Worm (Caenorhabditis elegans) whole organism, L4/young adult: ENCODE measurements around the gene Y50D4C.12.

ENCODE experiments used
- W03F9.2 ChIP-seq: fragments of 150-350 bp; optimal IDR thresholded peaks from 2 replicates; lab custom pipeline; 2014; ENCODE audit warnings: missing biosample characterization, missing genetic modification characterization
- dao-5 ChIP-seq: sonication (generic microtip); optimal IDR thresholded peaks from 2 replicates; lab custom pipeline; 2016; ENCODE audit warnings: missing genotype, missing genetic modification characterization, moderate library complexity, missing compliant biosample characterization
- him-1 ChIP-seq: sonication (generic microtip); optimal IDR thresholded peaks from 2 replicates; lab custom pipeline; 2016; ENCODE audit warnings: missing genotype, missing genetic modification reagents, missing genetic modification characterization, missing compliant biosample characterization

ce11 chrV:1003400-1003799 is 21.0 kb downstream of the Y50D4C.12 start, which contains the start of gene Y50D4C.5:
- TF ChIP-seq him-1 (tag; lab: Kevin White, UChicago) (no peak), dao-5 (tag; lab: Kevin White, UChicago) (no peak), W03F9.2 (tag; lab: Kevin White, UChicago) (no peak)
